Worm (Caenorhabditis elegans): ENCODE results near the gene fib-1.

- no peak for TF ChIP-seq fkh-10 (GFP tag; optimal IDR thresholded peaks at IDR 0.05)
- no peak for TF ChIP-seq lin-39 (tag; optimal IDR thresholded peaks at IDR 0.05)
- no peak for TF ChIP-seq aly-2 (tag; optimal IDR thresholded peaks at IDR 0.05)
Observed at ce11 chrV:14996236-14996635, 5.8 kb downstream of the fib-1 start, which contains the start of gene irld-14.
